Worm (Caenorhabditis elegans) whole organism, early embryonic: ENCODE measurements around the gene gst-8.

Experiments
- B0310.2 ChIP-seq: sonication (generic microtip); optimal IDR thresholded peaks from 2 replicates; lab custom pipeline; 2016; ENCODE audit warnings: mild to moderate bottlenecking, missing genetic modification characterization, missing compliant biosample characterization
- F13C5.2 ChIP-seq: sonication (generic microtip); optimal IDR thresholded peaks from 2 replicates; lab custom pipeline; 2017; ENCODE audit warnings: mild to moderate bottlenecking, missing genetic modification characterization, inconsistent platforms, missing compliant biosample characterization
- aly-1 ChIP-seq: sonication (generic microtip); optimal IDR thresholded peaks from 2 replicates; lab custom pipeline; 2016; ENCODE audit warnings: missing genetic modification characterization, missing compliant biosample characterization
- ama-1 ChIP-seq: fragments of 150-350 bp; optimal IDR thresholded peaks from 2 replicates; lab custom pipeline; 2014
- ceh-13 ChIP-seq: fragments of 200-800 bp; sonication (Bioruptor generic); optimal IDR thresholded peaks from 2 replicates; lab custom pipeline; 2018; ENCODE audit warnings: mild to moderate bottlenecking, missing genetic modification characterization, missing compliant biosample characterization
- ceh-36 ChIP-seq: sonication (generic microtip); optimal IDR thresholded peaks from 2 replicates; lab custom pipeline; 2016; ENCODE audit warnings: missing genetic modification characterization, inconsistent platforms, missing compliant biosample characterization
- ets-7 ChIP-seq: sonication (generic microtip); optimal IDR thresholded peaks from 2 replicates; lab custom pipeline; 2016; ENCODE audit warnings: missing genotype, missing genetic modification characterization, missing compliant biosample characterization
- flt-1 ChIP-seq: fragments of 200-800 bp; sonication (Bioruptor generic); IDR thresholded peaks from 2 replicates; pipeline ENCODE4 v1.3.6; 2022; ENCODE audit warnings: missing genetic modification characterization, missing compliant biosample characterization
- hmbx-1 ChIP-seq: sonication (generic microtip); optimal IDR thresholded peaks from 2 replicates; lab custom pipeline; 2016; ENCODE audit warnings: mild to moderate bottlenecking, missing genetic modification characterization, missing compliant biosample characterization
- hmg-4 ChIP-seq: fragments of 200-800 bp; sonication (Bioruptor generic); optimal IDR thresholded peaks from 2 replicates; lab custom pipeline; 2018; ENCODE audit warnings: mild to moderate bottlenecking, missing genetic modification characterization, missing compliant biosample characterization
- hnd-1 ChIP-seq: sonication (generic microtip); optimal IDR thresholded peaks from 2 replicates; lab custom pipeline; 2016; ENCODE audit warnings: missing genetic modification characterization, missing compliant biosample characterization
- pes-1 ChIP-seq: fragments of 200-800 bp; sonication (Bioruptor generic); IDR thresholded peaks from 2 replicates; pipeline ENCODE4 v1.3.6; 2022; ENCODE audit warnings: missing genetic modification reagents, missing genetic modification characterization, missing compliant biosample characterization
- scrt-1 ChIP-seq: fragments of 200-800 bp; sonication (Bioruptor generic); IDR thresholded peaks from 2 replicates; pipeline ENCODE4 v1.3.6; 2022; ENCODE audit warnings: missing genetic modification characterization, missing compliant biosample characterization
- sea-1 ChIP-seq: fragments of 200-800 bp; sonication (Bioruptor generic); conservative IDR thresholded peaks from 2 replicates; pipeline ENCODE4 v1.3.6; 2022; ENCODE audit warnings: missing genetic modification characterization, missing compliant biosample characterization
- tbx-11 ChIP-seq: fragments of 200-800 bp; sonication (Bioruptor generic); IDR thresholded peaks from 2 replicates; pipeline ENCODE4 v1.3.6; 2022; ENCODE audit warnings: missing genetic modification characterization, missing compliant biosample characterization
- tbx-37 ChIP-seq: fragments of 200-800 bp; sonication (Bioruptor generic); conservative IDR thresholded peaks from 2 replicates; pipeline ENCODE4 v1.3.6; 2022; ENCODE audit warnings: missing genetic modification reagents, missing genetic modification characterization, missing compliant biosample characterization
- tra-4 ChIP-seq: sonication (generic microtip); optimal IDR thresholded peaks from 2 replicates; lab custom pipeline; 2017; ENCODE audit warnings: missing genetic modification characterization, missing compliant biosample characterization

gst-8 gene

DNA sequence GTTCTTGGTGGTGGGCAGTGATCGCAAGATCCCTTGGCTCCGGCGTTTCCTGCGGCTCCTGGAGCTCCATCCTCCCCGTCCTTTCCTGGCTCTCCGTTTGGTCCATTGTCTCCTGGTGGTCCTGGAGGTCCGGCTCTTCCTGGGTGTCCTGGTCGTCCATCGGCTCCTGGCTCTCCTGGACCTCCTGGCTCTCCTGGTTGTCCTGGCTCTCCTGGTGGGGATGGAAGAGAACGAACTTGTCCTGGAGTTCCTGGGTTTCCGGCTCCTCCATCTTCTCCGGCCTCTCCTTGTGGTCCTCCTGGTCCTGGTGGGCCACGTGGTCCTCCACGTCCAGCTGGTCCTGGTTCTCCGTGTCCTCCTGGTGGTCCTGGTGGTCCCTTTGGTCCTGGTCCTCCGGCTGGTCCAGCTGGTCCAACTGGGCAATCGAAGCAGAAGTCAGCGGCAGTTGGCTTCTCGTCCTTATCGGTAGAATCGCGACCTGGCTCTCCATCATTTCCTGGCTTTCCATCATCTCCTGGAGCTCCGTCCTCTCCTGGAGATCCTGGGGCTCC lies 13.6 kb upstream of the gst-8 start:
- TF ChIP-seq tbx-11 (GFP tag; lab: Robert Waterston, UW) (0 out of 2 replicates have a peak, but pooled peaks have one; percentile 39), sea-1 (GFP tag; lab: Robert Waterston, UW) (no peak)

DNA sequence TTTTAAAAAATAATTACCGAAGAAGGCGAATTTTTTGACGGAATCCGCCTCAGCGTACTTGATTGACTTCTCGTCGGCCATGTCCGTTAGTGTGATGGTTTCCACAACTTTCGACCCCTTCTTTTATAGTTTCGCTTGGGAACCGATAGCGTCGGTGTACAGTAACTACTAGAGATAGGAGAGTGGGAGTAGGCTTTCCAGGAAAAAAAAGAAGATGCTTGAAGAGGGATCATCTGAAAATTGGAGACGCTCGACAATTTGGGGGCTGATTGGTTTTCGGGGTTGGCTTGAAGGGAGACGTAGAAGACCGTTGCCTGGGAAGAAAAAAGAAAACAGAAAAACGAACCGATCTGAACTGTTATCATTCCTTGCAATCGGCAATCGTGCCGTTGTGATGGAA lies 12.8 kb upstream of the gst-8 start, which contains the start of gene col-20:
col-20 (minus strand) TSS at position 101 of the 400 bp plus-strand sequence.
- TF ChIP-seq tra-4 (no peak), aly-1 (tag; lab: Kevin White, UChicago) (no peak), scrt-1 (GFP tag; lab: Robert Waterston, UW) (no peak), sea-1 (GFP tag; lab: Robert Waterston, UW) (no peak), ceh-36 (tag; lab: Kevin White, UChicago) (no peak), B0310.2 (tag; lab: Kevin White, UChicago) (no peak), hnd-1 (tag; lab: Kevin White, UChicago) (no peak), tbx-37 (no peak), hmbx-1 (tag; lab: Kevin White, UChicago) (no peak), ama-1 (lab: Kevin White, UChicago) (no peak), ets-7 (tag; lab: Kevin White, UChicago) (no peak), tbx-11 (GFP tag; lab: Robert Waterston, UW) (no peak), F13C5.2 (no peak), pes-1 (no peak), flt-1 (GFP tag; lab: Robert Waterston, UW) (no peak), ceh-13 (GFP tag; lab: Kevin White, UChicago) (no peak)

DNA sequence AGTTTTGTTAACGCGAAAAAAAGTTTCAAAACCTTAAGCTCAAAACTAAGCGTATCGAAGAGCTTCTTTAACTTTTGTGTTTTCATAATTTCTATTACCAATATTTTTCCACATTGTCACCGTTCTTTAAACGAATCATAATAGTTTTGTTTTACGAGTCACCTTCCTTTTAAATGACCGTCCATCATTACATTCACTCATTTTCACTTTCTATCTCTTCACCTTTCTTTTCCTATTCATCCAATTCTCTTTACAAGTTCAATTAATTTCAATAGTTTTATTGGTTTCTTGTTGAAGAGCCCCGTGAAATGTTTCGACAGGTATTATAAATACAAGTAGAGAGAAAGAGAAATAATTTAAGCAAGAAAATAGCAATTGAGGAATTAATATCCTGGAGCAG lies 11.7 kb upstream of the gst-8 start:
- TF ChIP-seq hnd-1 (tag; lab: Kevin White, UChicago) (no peak), ets-7 (tag; lab: Kevin White, UChicago) (no peak), scrt-1 (GFP tag; lab: Robert Waterston, UW) (no peak), B0310.2 (tag; lab: Kevin White, UChicago) (no peak), tra-4 (no peak), hmg-4 (GFP tag; lab: Kevin White, UChicago) (no peak), flt-1 (GFP tag; lab: Robert Waterston, UW) (no peak), sea-1 (GFP tag; lab: Robert Waterston, UW) (no peak), F13C5.2 (no peak), tbx-11 (GFP tag; lab: Robert Waterston, UW) (no peak), tbx-37 (no peak), hmbx-1 (tag; lab: Kevin White, UChicago) (no peak), ceh-13 (GFP tag; lab: Kevin White, UChicago) (no peak), ama-1 (lab: Kevin White, UChicago) (no peak), pes-1 (no peak), ceh-36 (tag; lab: Kevin White, UChicago) (no peak), aly-1 (tag; lab: Kevin White, UChicago) (no peak)

DNA sequence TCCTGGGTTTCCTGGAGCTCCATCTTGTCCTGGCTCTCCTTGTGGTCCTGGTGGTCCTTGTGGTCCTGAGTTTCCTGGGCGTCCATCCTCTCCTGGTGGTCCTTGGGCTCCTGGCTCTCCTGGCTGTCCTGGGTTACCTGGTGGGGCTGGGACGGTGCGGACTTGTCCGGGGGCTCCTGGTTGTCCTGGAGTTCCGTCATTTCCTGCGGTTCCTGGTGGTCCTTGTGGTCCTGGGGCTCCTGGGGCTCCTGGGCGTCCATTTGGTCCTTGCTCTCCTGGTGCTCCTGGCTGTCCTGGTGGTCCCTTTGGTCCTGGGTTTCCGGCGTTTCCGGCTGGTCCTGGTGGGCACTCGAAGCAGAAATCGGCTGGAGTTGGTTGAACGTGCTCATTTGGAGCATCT lies 11.2 kb upstream of the gst-8 start:
- 0 out of 2 replicates have a peak, but pooled peaks have one; percentile 24 for TF ChIP-seq sea-1 (GFP tag; lab: Robert Waterston, UW)

DNA sequence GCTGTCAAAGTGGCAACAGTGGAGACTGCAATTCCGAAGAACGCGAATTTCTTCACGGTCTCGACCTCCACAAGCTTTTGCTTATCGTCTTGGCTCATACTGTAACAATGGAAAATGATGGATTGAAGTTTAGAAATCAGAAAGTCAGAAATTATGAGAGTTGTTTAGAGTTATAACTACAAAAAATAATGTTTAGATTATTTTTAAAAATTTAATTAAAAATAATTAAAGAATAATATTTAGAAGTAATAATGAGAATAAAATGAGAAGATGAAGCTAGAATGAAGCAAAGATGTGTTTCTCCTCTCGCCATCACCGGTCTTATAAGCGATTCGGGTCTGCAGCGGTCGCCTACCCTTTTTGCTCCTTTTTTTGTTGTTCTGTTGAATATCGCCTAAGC lies 10.5 kb upstream of the gst-8 start, which contains the start of gene col-73:
col-73 (minus strand) TSS at position 101 of the 400 bp plus-strand sequence.
- TF ChIP-seq pes-1: no peak
- no peak for TF ChIP-seq tra-4
- TF ChIP-seq ceh-36 (tag; lab: Kevin White, UChicago): no peak
- TF ChIP-seq hmbx-1 (tag; lab: Kevin White, UChicago): no peak
- no peak for TF ChIP-seq tbx-11 (GFP tag; lab: Robert Waterston, UW)
- TF ChIP-seq ama-1 (lab: Kevin White, UChicago): no peak
- TF ChIP-seq aly-1 (tag; lab: Kevin White, UChicago): no peak
- no peak for TF ChIP-seq hmg-4 (GFP tag; lab: Kevin White, UChicago)
- TF ChIP-seq tbx-37: no peak
- TF ChIP-seq scrt-1 (GFP tag; lab: Robert Waterston, UW): no peak
- TF ChIP-seq F13C5.2: no peak
- no peak for TF ChIP-seq hnd-1 (tag; lab: Kevin White, UChicago)
- TF ChIP-seq ets-7 (tag; lab: Kevin White, UChicago): no peak
- no peak for TF ChIP-seq ceh-13 (GFP tag; lab: Kevin White, UChicago)

DNA sequence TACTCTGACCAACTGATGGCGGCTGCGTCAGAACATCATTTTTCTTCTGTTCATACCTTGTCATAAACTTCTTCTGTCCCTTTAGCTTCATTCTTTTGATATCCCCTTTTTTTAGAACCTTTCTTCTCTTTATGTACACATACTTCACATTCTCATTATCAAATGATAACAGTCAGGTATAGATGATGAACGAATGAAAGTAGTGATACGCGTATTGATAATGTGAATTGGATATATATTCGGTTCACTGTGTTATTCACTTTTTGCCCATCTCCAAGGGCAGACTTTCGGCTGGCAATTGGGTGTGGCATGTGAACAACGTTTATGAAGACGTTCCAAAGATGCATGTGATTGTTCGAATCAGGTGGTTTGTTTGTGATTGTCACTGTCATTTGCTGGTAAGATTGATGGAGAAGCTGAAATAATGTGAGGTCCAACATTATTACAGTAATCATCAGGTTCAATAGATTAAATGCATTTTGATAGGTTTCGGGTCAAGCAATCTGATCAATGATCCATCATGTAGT lies 9.1 kb upstream of the gst-8 start, which contains the start of gene F11G11.15:
F11G11.15 (plus strand) TSS at position 511 of the 527 bp plus-strand sequence.
- TF ChIP-seq B0310.2 (tag; lab: Kevin White, UChicago): no peak
- TF ChIP-seq tra-4: no peak
- TF ChIP-seq scrt-1 (GFP tag; lab: Robert Waterston, UW): no peak
- no peak for TF ChIP-seq tbx-11 (GFP tag; lab: Robert Waterston, UW)
- no peak for TF ChIP-seq tbx-37
- TF ChIP-seq sea-1 (GFP tag; lab: Robert Waterston, UW): no peak
- no peak for TF ChIP-seq hnd-1 (tag; lab: Kevin White, UChicago)
- no peak for TF ChIP-seq ama-1 (lab: Kevin White, UChicago)
- no peak for TF ChIP-seq F13C5.2
- no peak for TF ChIP-seq hmbx-1 (tag; lab: Kevin White, UChicago)
- no peak for TF ChIP-seq pes-1
- no peak for TF ChIP-seq flt-1 (GFP tag; lab: Robert Waterston, UW)
- TF ChIP-seq aly-1 (tag; lab: Kevin White, UChicago): no peak
- TF ChIP-seq ets-7 (tag; lab: Kevin White, UChicago): no peak
- TF ChIP-seq ceh-13 (GFP tag; lab: Kevin White, UChicago): no peak
- no peak for TF ChIP-seq ceh-36 (tag; lab: Kevin White, UChicago)
- TF ChIP-seq hmg-4 (GFP tag; lab: Kevin White, UChicago): no peak

DNA sequence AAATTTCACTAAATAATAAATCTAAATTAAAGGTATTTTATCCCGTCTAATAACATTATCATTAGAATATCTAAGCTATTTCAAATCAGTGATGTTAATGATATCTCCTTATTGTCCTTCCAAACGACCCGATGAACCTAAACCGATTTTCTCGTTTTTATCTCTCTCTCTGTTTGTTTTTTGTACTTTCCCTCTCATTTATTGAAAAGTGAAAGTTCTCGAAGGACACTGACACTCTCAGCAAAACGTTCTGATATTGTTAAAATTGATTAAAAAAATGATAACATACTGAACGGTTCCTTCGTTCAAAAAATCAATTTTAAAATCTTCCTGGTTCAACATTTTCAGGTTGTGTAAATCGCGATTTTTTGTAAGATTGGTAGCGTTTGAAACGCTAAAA lies 7.4 kb upstream of the gst-8 start, which contains the start of gene F11G11.13:
F11G11.13 (minus strand) TSS at position 89 of the 400 bp plus-strand sequence.
- TF ChIP-seq pes-1 (no peak), ets-7 (tag; lab: Kevin White, UChicago) (no peak), ceh-13 (GFP tag; lab: Kevin White, UChicago) (no peak), sea-1 (GFP tag; lab: Robert Waterston, UW) (no peak)
